Worm (Caenorhabditis elegans): Measurements from ENCODE around the gene T05A8.1.
A peak's percentile ranks its signal among the peaks of the same experiment; 100 is the strongest.

T05A8.1 gene

DNA sequence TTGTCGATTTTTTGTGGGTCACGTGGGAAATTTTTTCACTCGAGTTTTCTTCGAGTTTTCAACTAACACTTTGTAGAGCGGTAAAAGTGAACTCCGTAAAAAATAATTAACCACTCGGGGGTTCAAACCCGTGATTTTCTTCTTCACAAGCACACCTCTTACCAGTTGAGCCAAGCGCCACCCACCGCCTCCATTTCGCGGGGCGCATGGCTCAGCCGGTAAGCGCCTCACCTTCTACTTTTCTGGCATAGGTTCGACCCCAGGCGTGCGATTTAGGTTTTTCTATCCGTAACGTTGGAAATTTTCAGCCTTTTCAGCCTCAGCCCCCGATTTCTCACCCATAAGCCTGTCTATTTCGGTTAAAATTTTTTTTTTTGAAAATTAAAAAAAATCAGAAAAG, 12.2 kb upstream of the T05A8.1 start:
- no peak for TF ChIP-seq ama-1 (optimal IDR thresholded peaks at IDR 0.05)
- TF ChIP-seq nhr-23 (tag; optimal IDR thresholded peaks at IDR 0.05): no peak
- no peak for TF ChIP-seq jun-1 (tag; optimal IDR thresholded peaks at IDR 0.05)
- TF ChIP-seq nhr-28 (tag; optimal IDR thresholded peaks at IDR 0.05): no peak
- no peak for TF ChIP-seq nhr-43 (tag; optimal IDR thresholded peaks at IDR 0.05; ENCODE audit: poor library complexity, severe bottlenecking)
- no peak for TF ChIP-seq fkh-10 (GFP tag; optimal IDR thresholded peaks at IDR 0.05)
- no peak for TF ChIP-seq ceh-9 (tag; optimal IDR thresholded peaks at IDR 0.05)
- no peak for TF ChIP-seq aly-2 (tag; optimal IDR thresholded peaks at IDR 0.05)
- TF ChIP-seq ceh-28 (tag; optimal IDR thresholded peaks at IDR 0.05): no peak
- no peak for TF ChIP-seq lin-15B (tag; optimal IDR thresholded peaks at IDR 0.05)
- TF ChIP-seq fkh-2 (tag; optimal IDR thresholded peaks at IDR 0.05): no peak

- TF ChIP-seq eor-1 (tag; optimal IDR thresholded peaks at IDR 0.05): no peak
- TF ChIP-seq unc-39 (tag; optimal IDR thresholded peaks at IDR 0.05): no peak
Measured at ce11 chrII:2719212-2719611, 9.4 kb upstream of the T05A8.1 start.

- no peak for TF ChIP-seq R02D3.7 (tag; optimal IDR thresholded peaks at IDR 0.05)
- no peak for TF ChIP-seq zag-1 (tag; optimal IDR thresholded peaks at IDR 0.05)
- TF ChIP-seq mdl-1 (tag; optimal IDR thresholded peaks at IDR 0.05): no peak
- TF ChIP-seq nfya-1 (tag; optimal IDR thresholded peaks at IDR 0.05; ENCODE audit: insufficient read depth): no peak
- TF ChIP-seq ZK546.5 (tag; optimal IDR thresholded peaks at IDR 0.05): no peak
- TF ChIP-seq nhr-67 (tag; optimal IDR thresholded peaks at IDR 0.05): no peak
Measured at ce11 chrII:2717335-2717734, 7.5 kb upstream of the T05A8.1 start, which contains the start of gene T05A8.3. T05A8.3 (minus strand) TSS chrII:2717435.

ce11 chrII:2710919-2711318, 1.1 kb upstream of the T05A8.1 start, which contains the start of gene T05A8.2:
T05A8.2 (minus strand) TSS chrII:2711019.
- TF ChIP-seq pqm-1 (tag; optimal IDR thresholded peaks at IDR 0.05) (no peak), fkh-10 (GFP tag; optimal IDR thresholded peaks at IDR 0.05) (no peak), eor-1 (tag; optimal IDR thresholded peaks at IDR 0.05) (no peak), unc-62 (GFP tag; optimal IDR thresholded peaks at IDR 0.05) (no peak), ZK546.5 (tag; optimal IDR thresholded peaks at IDR 0.05) (no peak), mdl-1 (tag; optimal IDR thresholded peaks at IDR 0.05) (no peak), snpc-4 (tag; optimal IDR thresholded peaks at IDR 0.05) (no peak), unc-39 (tag; optimal IDR thresholded peaks at IDR 0.05) (no peak), nhr-237 (tag; optimal IDR thresholded peaks at IDR 0.05) (no peak), jun-1 (tag; optimal IDR thresholded peaks at IDR 0.05) (no peak), elt-1 (tag; optimal IDR thresholded peaks at IDR 0.05) (no peak), elt-2 (tag; optimal IDR thresholded peaks at IDR 0.05) (no peak), nhr-25 (tag; optimal IDR thresholded peaks at IDR 0.05) (no peak), nfya-1 (tag; optimal IDR thresholded peaks at IDR 0.05; ENCODE audit: insufficient read depth) (no peak), nhr-76 (tag; optimal IDR thresholded peaks at IDR 0.05) (no peak), ama-1 (optimal IDR thresholded peaks at IDR 0.05) (no peak), ceh-82 (tag; optimal IDR thresholded peaks at IDR 0.05) (no peak), daf-12 (tag; optimal IDR thresholded peaks at IDR 0.05) (no peak), nhr-43 (tag; optimal IDR thresholded peaks at IDR 0.05; ENCODE audit: poor library complexity, severe bottlenecking) (no peak), skn-1 (tag; optimal IDR thresholded peaks at IDR 0.05) (no peak)

ce11 chrII:2707872-2708271, 2.0 kb downstream of the T05A8.1 start, which contains the start of gene Y47G7B.2:
Y47G7B.2 (minus strand) TSS chrII:2708014.
- TF ChIP-seq unc-62 (GFP tag; optimal IDR thresholded peaks at IDR 0.05): no peak
- TF ChIP-seq lin-39 (tag; optimal IDR thresholded peaks at IDR 0.05): peak; percentile 16
- no peak for TF ChIP-seq nhr-237 (tag; optimal IDR thresholded peaks at IDR 0.05)
- peak; percentile 15 for TF ChIP-seq egl-5 (tag; optimal IDR thresholded peaks at IDR 0.05)
- TF ChIP-seq elt-2 (tag; optimal IDR thresholded peaks at IDR 0.05): peak; percentile 23
- no peak for TF ChIP-seq ztf-4 (tag; optimal IDR thresholded peaks at IDR 0.05)

ce11 chrII:2705200-2705599, 4.6 kb downstream of the T05A8.1 start, which contains the start of gene srh-128:
srh-128 (minus strand) TSS chrII:2705300.
- no peak for TF ChIP-seq aly-2 (tag; optimal IDR thresholded peaks at IDR 0.05)
- TF ChIP-seq lin-15B (tag; optimal IDR thresholded peaks at IDR 0.05): no peak
- no peak for TF ChIP-seq pqm-1 (tag; optimal IDR thresholded peaks at IDR 0.05)
- TF ChIP-seq pha-4 (tag; optimal IDR thresholded peaks at IDR 0.05): no peak
- no peak for TF ChIP-seq lsy-12 (tag; optimal IDR thresholded peaks at IDR 0.05)
- no peak for TF ChIP-seq lin-39 (tag; optimal IDR thresholded peaks at IDR 0.05)
- TF ChIP-seq snpc-4 (tag; optimal IDR thresholded peaks at IDR 0.05): no peak
- no peak for TF ChIP-seq nhr-76 (tag; optimal IDR thresholded peaks at IDR 0.05)
- no peak for TF ChIP-seq ztf-11 (tag; optimal IDR thresholded peaks at IDR 0.05)
- TF ChIP-seq tbx-2 (tag; optimal IDR thresholded peaks at IDR 0.05): no peak
- TF ChIP-seq ceh-9 (tag; optimal IDR thresholded peaks at IDR 0.05): no peak
- no peak for TF ChIP-seq elt-1 (tag; optimal IDR thresholded peaks at IDR 0.05)
